Fruit fly (Drosophila melanogaster): ENCODE data around the gene CG7668.

The CG7668 gene

DNA sequence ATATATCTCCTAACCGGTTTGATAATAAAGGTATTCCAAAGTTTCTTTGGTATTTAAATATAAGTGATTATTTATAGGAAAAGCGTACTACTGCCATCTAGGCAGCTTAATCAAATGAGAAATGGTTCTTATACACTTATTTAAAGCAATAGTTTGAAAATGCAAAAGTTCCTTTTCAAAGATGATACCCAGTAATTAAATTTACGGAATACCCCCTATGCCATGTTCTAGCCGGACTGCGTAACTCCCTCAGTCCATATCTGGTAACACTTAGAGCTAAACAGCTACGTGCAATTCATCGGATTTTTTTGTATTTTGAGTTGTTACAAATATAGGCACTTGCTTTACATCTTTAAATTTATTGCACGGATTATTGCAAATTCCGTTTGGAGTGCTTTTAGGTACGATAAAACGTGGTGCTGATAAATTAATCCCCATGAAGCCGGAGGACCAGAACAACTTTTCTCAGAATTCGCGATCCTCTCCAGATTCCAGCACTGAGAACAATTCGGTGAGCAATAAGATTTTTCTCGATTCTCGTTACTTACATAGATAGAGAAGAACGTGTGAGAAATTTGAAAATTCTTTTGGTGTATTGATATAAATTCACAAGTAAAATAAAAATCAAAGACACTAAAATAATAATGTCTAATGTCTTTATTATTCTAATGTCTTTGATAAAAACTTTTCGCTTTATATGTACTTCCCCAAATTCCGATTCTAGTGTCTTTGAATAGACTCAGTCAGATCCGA, at the start of gene CG7668 (continued):
- TF ChIP-seq CG7928 (GFP tag; optimal IDR thresholded peaks at IDR 0.05) (peak; percentile 50), sug (tag; optimal IDR thresholded peaks at IDR 0.05) (peak; percentile 84), B-H1 (GFP tag; IDR thresholded peaks at IDR 0.05) (peak; percentile 84; the same call in 1 of the 3 replicates), CG10366 (GFP tag; IDR thresholded peaks at IDR 0.05) (peak; percentile 87; the same call in 1 of the 2 replicates), CG32767 (GFP tag; IDR thresholded peaks at IDR 0.05) (peak; percentile 86), Dp (GFP tag; optimal IDR thresholded peaks at IDR 0.05) (peak; percentile 32), CG10274 (GFP tag; optimal IDR thresholded peaks at IDR 0.05) (peak; percentile 47), Drgx (GFP tag; IDR thresholded peaks at IDR 0.05) (peak; percentile 90), CG15011 (GFP tag; optimal IDR thresholded peaks at IDR 0.05) (peak; percentile 70), fd96Cb (tag; optimal IDR thresholded peaks at IDR 0.05) (peak; percentile 87), CG8089 (GFP tag; optimal IDR thresholded peaks at IDR 0.05) (peak; percentile 79), pb (GFP tag; optimal IDR thresholded peaks at IDR 0.05) (peak; percentile 47), E2f1 (GFP tag; IDR thresholded peaks at IDR 0.05) (peak; percentile 87), CG10267 (tag; optimal IDR thresholded peaks at IDR 0.05) (peak; percentile 88), ewg (GFP tag; optimal IDR thresholded peaks at IDR 0.05) (peak; percentile 75), salm (tag; optimal IDR thresholded peaks at IDR 0.05) (peak; percentile 89), ash1 (GFP tag; optimal IDR thresholded peaks at IDR 0.05) (no peak), Ada2b (GFP tag; IDR thresholded peaks at IDR 0.05) (peak; percentile 93), GATAe (GFP tag; conservative IDR thresholded peaks at IDR 0.05) (no peak), CG9437 (GFP tag; optimal IDR thresholded peaks at IDR 0.05) (peak; percentile 75), BtbVII (GFP tag; optimal IDR thresholded peaks at IDR 0.05) (peak; percentile 87), h (optimal IDR thresholded peaks at IDR 0.05) (no peak), CG15073 (GFP tag; optimal IDR thresholded peaks at IDR 0.05) (no peak), CG18262 (tag; optimal IDR thresholded peaks at IDR 0.05) (peak; percentile 93), zen (tag; optimal IDR thresholded peaks at IDR 0.05) (peak; percentile 91), CG14965 (GFP tag; optimal IDR thresholded peaks at IDR 0.05; ENCODE audit: borderline replicate concordance) (peak; percentile 42), ato (GFP tag; IDR thresholded peaks at IDR 0.05; ENCODE audit: partially characterized antibody) (no peak), corto (GFP tag; optimal IDR thresholded peaks at IDR 0.05) (peak; percentile 52), pnt (GFP tag; optimal IDR thresholded peaks at IDR 0.05) (peak; percentile 85), twi (tag; optimal IDR thresholded peaks at IDR 0.05) (peak; percentile 83), CG3726 (GFP tag; IDR thresholded peaks at IDR 0.05) (no peak), CG6689 (GFP tag; IDR thresholded peaks at IDR 0.05) (peak; percentile 88), Ravus (GFP tag; IDR thresholded peaks at IDR 0.05) (peak; percentile 50; the same call in 1 of the 2 replicates), CG32772 (GFP tag; IDR thresholded peaks at IDR 0.05) (no peak), bcd (GFP tag; optimal IDR thresholded peaks at IDR 0.05) (peak; percentile 89), CG5245 (GFP tag; optimal IDR thresholded peaks at IDR 0.05) (peak; percentile 69), CG8388 (GFP tag; optimal IDR thresholded peaks at IDR 0.05) (peak; percentile 93), CG15601 (tag; optimal IDR thresholded peaks at IDR 0.05) (peak; percentile 85), jumu (GFP tag; optimal IDR thresholded peaks at IDR 0.05) (peak; percentile 85), Hr3 (GFP tag; optimal IDR thresholded peaks at IDR 0.05) (peak; percentile 81), pfk (GFP tag; optimal IDR thresholded peaks at IDR 0.05) (peak; percentile 47), Lim3 (GFP tag; IDR thresholded peaks at IDR 0.05) (no peak; the same call in 1 of the 2 replicates), Xrp1 (GFP tag; IDR thresholded peaks at IDR 0.05) (peak; percentile 93), gt (GFP tag; IDR thresholded peaks at IDR 0.05) (no peak), fd64A (GFP tag; optimal IDR thresholded peaks at IDR 0.05) (no peak), CG17912 (GFP tag; optimal IDR thresholded peaks at IDR 0.05) (peak; percentile 39)
